Fruit fly (Drosophila melanogaster) whole organism, embryonic: ENCODE measurements around the gene CG10570.
A peak's percentile ranks its signal among the peaks of the same experiment; 100 is the strongest.

Experiments
- Antp ChIP-seq: fragments of 200-800 bp; sonication (Bioruptor generic); optimal IDR thresholded peaks from 3 replicates; lab custom pipeline; 2016; ENCODE audit warnings: missing biosample characterization, missing genetic modification characterization
- Atf3 ChIP-seq: fragments of 200-800 bp; sonication (Bioruptor generic); optimal IDR thresholded peaks from 3 replicates; lab custom pipeline; 2016; ENCODE audit warnings: missing biosample characterization, missing genetic modification characterization
- CG10959 ChIP-seq: fragments of 200-800 bp; sonication (Bioruptor generic); IDR thresholded peaks from 2 replicates; pipeline ENCODE4 v1.3.6; 2022; ENCODE audit warnings: missing biosample characterization, missing genetic modification characterization
- CG12219 ChIP-seq: fragments of 200-800 bp; sonication (Bioruptor generic); optimal IDR thresholded peaks from 3 replicates; lab custom pipeline; 2018; ENCODE audit warnings: missing biosample characterization, mild to moderate bottlenecking, missing genetic modification characterization
- CG13123 ChIP-seq: fragments of 200-800 bp; sonication (Bioruptor generic); optimal IDR thresholded peaks from 2 replicates; lab custom pipeline; 2016; ENCODE audit warnings: missing biosample characterization, missing genetic modification characterization
- CG13624 ChIP-seq: fragments of 200-800 bp; sonication (Bioruptor generic); optimal IDR thresholded peaks from 2 replicates; lab custom pipeline; 2016; ENCODE audit warnings: missing biosample characterization, missing genetic modification characterization
- CG1602 ChIP-seq: fragments of 200-800 bp; sonication (Bioruptor generic); optimal IDR thresholded peaks from 3 replicates; lab custom pipeline; 2016; ENCODE audit warnings: missing biosample characterization, missing genetic modification characterization
- CG1603 ChIP-seq: fragments of 200-800 bp; sonication (Bioruptor generic); optimal IDR thresholded peaks from 2 replicates; lab custom pipeline; 2019; ENCODE audit warnings: missing biosample characterization, mild to moderate bottlenecking, missing genetic modification characterization, moderate library complexity
- CG18262 ChIP-seq: fragments of 200-800 bp; optimal IDR thresholded peaks from 3 replicates; lab custom pipeline; 2019; ENCODE audit warnings: missing biosample characterization, mild to moderate bottlenecking, missing genetic modification characterization, moderate library complexity
- CG1832 ChIP-seq: fragments of 200-800 bp; sonication (Bioruptor generic); optimal IDR thresholded peaks from 2 replicates; lab custom pipeline; 2017; ENCODE audit warnings: missing biosample characterization, mild to moderate bottlenecking, missing genetic modification characterization, inconsistent platforms
- CG3163 ChIP-seq: fragments of 200-800 bp; sonication (Bioruptor generic); optimal IDR thresholded peaks from 3 replicates; lab custom pipeline; 2016; ENCODE audit warnings: missing biosample characterization, missing genetic modification characterization
- CG3726 ChIP-seq: fragments of 200-800 bp; sonication (Bioruptor generic); IDR thresholded peaks from 3 replicates; pipeline ENCODE4, ENCODE4 v1.3.6; 2022; ENCODE audit warnings: missing biosample characterization, missing genetic modification characterization
- CG4707 ChIP-seq: fragments of 200-800 bp; sonication (Bioruptor generic); optimal IDR thresholded peaks from 2 replicates; lab custom pipeline; 2018; ENCODE audit warnings: missing biosample characterization, mild to moderate bottlenecking, missing genetic modification characterization, moderate library complexity
- CG6683 ChIP-seq: fragments of 200-800 bp; sonication (Bioruptor generic); optimal IDR thresholded peaks from 2 replicates; lab custom pipeline; 2017; ENCODE audit warnings: missing biosample characterization, mild to moderate bottlenecking, missing genetic modification characterization, missing genetic modification reagents
- CG8281 ChIP-seq: fragments of 200-800 bp; sonication (Bioruptor generic); optimal IDR thresholded peaks from 2 replicates; lab custom pipeline; 2018; ENCODE audit warnings: missing biosample characterization, mild to moderate bottlenecking, missing genetic modification characterization, moderate library complexity
- CG8359 ChIP-seq: fragments of 200-800 bp; sonication (Bioruptor generic); optimal IDR thresholded peaks from 2 replicates; lab custom pipeline; 2017; ENCODE audit warnings: missing biosample characterization, mild to moderate bottlenecking, missing genetic modification characterization, borderline replicate concordance
- CG9932 ChIP-seq: fragments of 200-800 bp; sonication (Bioruptor generic); IDR thresholded peaks from 2 replicates; pipeline ENCODE4 v1.3.6; 2022; ENCODE audit warnings: missing biosample characterization, missing genetic modification characterization
- D ChIP-seq, 2 experiments: fragments of 200-800 bp in 1 of 2; fragments of >200 bp in 1 of 2; sonication (Bioruptor generic) in 1 of 2; optimal IDR thresholded peaks; 2 replicates in 1 of 2; 3 replicates in 1 of 2; lab custom pipeline; 2017; ENCODE audit warnings: mild to moderate bottlenecking in 1 of 2, missing biosample characterization in 1 of 2, missing genetic modification characterization in 1 of 2, missing genetic modification reagents in 1 of 2
- Dbx ChIP-seq: fragments of 200-800 bp; sonication (Bioruptor generic); IDR thresholded peaks from 3 replicates; pipeline ENCODE4 v1.3.6; 2022; ENCODE audit warnings: missing biosample characterization, missing genetic modification characterization
- Doc2 ChIP-seq: fragments of 200-800 bp; sonication (Bioruptor generic); IDR thresholded peaks from 2 replicates; pipeline ENCODE4 v1.3.6; 2022; ENCODE audit warnings: missing biosample characterization, missing genetic modification characterization
- Doc3 ChIP-seq: fragments of 200-800 bp; sonication (Bioruptor generic); IDR thresholded peaks from 3 replicates; pipeline ENCODE4 v1.3.6; 2022; ENCODE audit warnings: missing biosample characterization, missing genetic modification characterization; ENCODE audit not compliant: partially characterized antibody
- Fer3 ChIP-seq: fragments of 200-800 bp; sonication (Bioruptor generic); optimal IDR thresholded peaks from 2 replicates; lab custom pipeline; 2018; ENCODE audit warnings: missing biosample characterization, mild to moderate bottlenecking, missing genetic modification characterization, moderate library complexity
- GATAe ChIP-seq: fragments of 200-800 bp; sonication (Bioruptor generic); conservative IDR thresholded peaks from 2 replicates; pipeline ENCODE4 v1.3.6; 2022; ENCODE audit warnings: missing biosample characterization, missing genetic modification characterization
- Hand ChIP-seq: fragments of 200-800 bp; sonication (Bioruptor generic); optimal IDR thresholded peaks from 2 replicates; lab custom pipeline; 2017; ENCODE audit warnings: mild to moderate bottlenecking, missing biosample characterization, missing genetic modification reagents, missing genetic modification characterization
- NK7.1 ChIP-seq: fragments of 200-800 bp; sonication (Bioruptor generic); optimal IDR thresholded peaks from 3 replicates; lab custom pipeline; 2016; ENCODE audit warnings: missing biosample characterization, missing genetic modification characterization
- Poxn ChIP-seq: fragments of 200-800 bp; sonication (Bioruptor generic); IDR thresholded peaks from 2 replicates; pipeline ENCODE4 v1.3.6; 2022; ENCODE audit warnings: missing biosample characterization, missing genetic modification characterization
- Scr ChIP-seq: fragments of 200-800 bp; sonication (Bioruptor generic); IDR thresholded peaks from 2 replicates; pipeline ENCODE4 v1.3.6; 2022; ENCODE audit warnings: missing biosample characterization, missing genetic modification characterization; ENCODE audit not compliant: partially characterized antibody
- Sox100B ChIP-seq: fragments of 200-800 bp; sonication (Bioruptor generic); optimal IDR thresholded peaks from 3 replicates; lab custom pipeline; 2018; ENCODE audit warnings: missing biosample characterization, mild to moderate bottlenecking, missing genetic modification characterization
- Taf1 ChIP-seq: fragments of 200-800 bp; sonication (Bioruptor generic); IDR thresholded peaks from 2 replicates; pipeline ENCODE4 v1.3.6; 2022; ENCODE audit warnings: missing biosample characterization, missing genetic modification characterization
- cad ChIP-seq: fragments of >200 bp; optimal IDR thresholded peaks from 2 replicates; lab custom pipeline; 2017; ENCODE audit warnings: missing biosample characterization, missing genetic modification characterization
- cato ChIP-seq: fragments of 200-800 bp; sonication (Bioruptor generic); optimal IDR thresholded peaks from 2 replicates; lab custom pipeline; 2016; ENCODE audit warnings: missing biosample characterization, missing genetic modification characterization, borderline replicate concordance
- danr ChIP-seq: fragments of 200-800 bp; sonication (Bioruptor generic); IDR thresholded peaks from 2 replicates; pipeline ENCODE4 v1.3.6; 2022; ENCODE audit warnings: missing biosample characterization, missing genetic modification characterization
- dysf ChIP-seq: fragments of 200-800 bp; sonication (Bioruptor generic); IDR thresholded peaks from 3 replicates; pipeline ENCODE4 v1.3.6; 2022; ENCODE audit warnings: missing biosample characterization, missing genetic modification characterization
- ems ChIP-seq: fragments of 200-800 bp; sonication (Bioruptor generic); optimal IDR thresholded peaks from 3 replicates; lab custom pipeline; 2016; ENCODE audit warnings: missing biosample characterization, missing genetic modification characterization
- fd64A ChIP-seq: fragments of 200-800 bp; sonication (Bioruptor generic); optimal IDR thresholded peaks from 3 replicates; lab custom pipeline; 2018; ENCODE audit warnings: missing biosample characterization, mild to moderate bottlenecking, missing genetic modification characterization
- ftz-f1 ChIP-seq: fragments of 200-800 bp; sonication (Bioruptor generic); optimal IDR thresholded peaks from 2 replicates; lab custom pipeline; 2016; ENCODE audit warnings: missing biosample characterization, missing genetic modification characterization
- fu2 ChIP-seq: fragments of 200-800 bp; sonication (Bioruptor generic); optimal IDR thresholded peaks from 2 replicates; lab custom pipeline; 2016; ENCODE audit warnings: missing biosample characterization, missing genetic modification characterization
- gce ChIP-seq: fragments of 200-800 bp; sonication (Bioruptor generic); IDR thresholded peaks from 3 replicates; pipeline ENCODE4 v1.3.6; 2022; ENCODE audit warnings: missing biosample characterization, missing genetic modification characterization
- gsb ChIP-seq: fragments of 200-800 bp; sonication (Bioruptor generic); IDR thresholded peaks from 2 replicates; pipeline ENCODE4 v1.3.6; 2022; ENCODE audit warnings: missing biosample characterization, missing genetic modification characterization
- kah ChIP-seq: fragments of 200-800 bp; sonication (Bioruptor generic); optimal IDR thresholded peaks from 2 replicates; lab custom pipeline; 2018; ENCODE audit warnings: missing biosample characterization, mild to moderate bottlenecking, missing genetic modification characterization
- p53 ChIP-seq: fragments of 200-800 bp; sonication (Bioruptor generic); optimal IDR thresholded peaks from 2 replicates; lab custom pipeline; 2016; ENCODE audit warnings: missing biosample characterization, missing genetic modification characterization
- phol ChIP-seq: fragments of 200-800 bp; sonication (Bioruptor generic); optimal IDR thresholded peaks from 3 replicates; lab custom pipeline; 2018; ENCODE audit warnings: missing biosample characterization, mild to moderate bottlenecking, missing genetic modification characterization, moderate library complexity
- stwl ChIP-seq: fragments of 200-800 bp; sonication (Bioruptor generic); optimal IDR thresholded peaks from 3 replicates; lab custom pipeline; 2018; ENCODE audit warnings: missing biosample characterization, mild to moderate bottlenecking, missing genetic modification characterization, moderate library complexity
- tna ChIP-seq: fragments of 200-800 bp; sonication (Bioruptor generic); IDR thresholded peaks from 2 replicates; pipeline ENCODE4 v1.3.6; 2022; ENCODE audit warnings: missing biosample characterization, missing genetic modification characterization; ENCODE audit not compliant: partially characterized antibody
- trh ChIP-seq: fragments of 200-800 bp; sonication (Bioruptor generic); optimal IDR thresholded peaks from 2 replicates; lab custom pipeline; 2016; ENCODE audit warnings: missing biosample characterization, missing genetic modification characterization
- wek ChIP-seq: fragments of 200-800 bp; sonication (Bioruptor generic); optimal IDR thresholded peaks from 3 replicates; lab custom pipeline; 2018; ENCODE audit warnings: missing biosample characterization, mild to moderate bottlenecking, missing genetic modification characterization, moderate library complexity
- wor ChIP-seq: fragments of 200-800 bp; sonication (Bioruptor generic); IDR thresholded peaks from 2 replicates; pipeline ENCODE4 v1.3.6; 2022; ENCODE audit warnings: missing biosample characterization, missing genetic modification characterization
- yki ChIP-seq: fragments of >200 bp; optimal IDR thresholded peaks from 3 replicates; lab custom pipeline; 2018

CG10570 gene

dm6 chr2L:18830587-18831528, 19.8 kb upstream of the CG10570 start, which contains the start of the genes CG17597 and ScpX (continued):
- no peak for TF ChIP-seq fd64A (GFP tag; lab: Kevin White, UChicago)
- no peak for TF ChIP-seq CG8359 (GFP tag; lab: Kevin White, UChicago)
- TF ChIP-seq stwl (tag; lab: Kevin White, UChicago) = peak; percentile 94
- TF ChIP-seq tna (GFP tag; lab: Robert Waterston, UW) = peak; percentile 89
- TF ChIP-seq Fer3 (tag; lab: Kevin White, UChicago) = peak; percentile 48
- no peak for TF ChIP-seq CG3163 (GFP tag; lab: Kevin White, UChicago)
- no peak for TF ChIP-seq trh
- TF ChIP-seq dysf (GFP tag; lab: Robert Waterston, UW) = no peak; the same call in 2 of the 3 replicates
- TF ChIP-seq CG18262 (tag; lab: Kevin White, UChicago) = peak; percentile 63
- TF ChIP-seq CG12219 (GFP tag; lab: Kevin White, UChicago) = peak; percentile 50
- no peak for TF ChIP-seq D (optimal IDR thresholded peaks at IDR 0.05; lab: Kevin White, UChicago)
- peak; percentile 7 for TF ChIP-seq D (GFP tag; optimal IDR thresholded peaks at IDR 0.05; lab: Kevin White, UChicago)
- peak; percentile 61; the same call in 2 of the 3 replicates for TF ChIP-seq Dbx
- TF ChIP-seq CG1602 (GFP tag; lab: Kevin White, UChicago) = peak; percentile 65
- TF ChIP-seq danr (GFP tag; lab: Robert Waterston, UW) = 0 out of 2 replicates have a peak, but pooled peaks have one; percentile 36
- peak; percentile 71 for TF ChIP-seq ems (GFP tag; lab: Kevin White, UChicago)
- TF ChIP-seq kah (GFP tag; lab: Kevin White, UChicago) = peak; percentile 99
- TF ChIP-seq Taf1 (GFP tag; lab: Robert Waterston, UW) = no peak
- TF ChIP-seq CG9932 (GFP tag; lab: Robert Waterston, UW) = peak; percentile 61
- TF ChIP-seq Scr (GFP tag; lab: Robert Waterston, UW) = peak; percentile 76
- no peak for TF ChIP-seq Hand (GFP tag; lab: Kevin White, UChicago)
- peak; percentile 41 for TF ChIP-seq fu2 (GFP tag; lab: Kevin White, UChicago)
- no peak; the same call in 1 of the 2 replicates for TF ChIP-seq CG10959 (GFP tag; lab: Robert Waterston, UW)
- TF ChIP-seq wek (GFP tag; lab: Kevin White, UChicago) = no peak
- no peak for TF ChIP-seq Doc2 (GFP tag; lab: Robert Waterston, UW)
- TF ChIP-seq CG13123 (GFP tag; lab: Kevin White, UChicago) = no peak
- TF ChIP-seq CG1832 (GFP tag; lab: Kevin White, UChicago) = no peak
- no peak for TF ChIP-seq Poxn (GFP tag; lab: Robert Waterston, UW)
- TF ChIP-seq CG6683 = no peak
- no peak; the same call in 2 of the 3 replicates for TF ChIP-seq gce (GFP tag; lab: Robert Waterston, UW)
- peak; percentile 53 for TF ChIP-seq Antp
- peak; percentile 55 for TF ChIP-seq Atf3 (GFP tag; lab: Kevin White, UChicago)
- peak; percentile 34 for TF ChIP-seq CG8281 (tag; lab: Kevin White, UChicago)
- peak; percentile 82 for TF ChIP-seq cad (GFP tag; lab: Kevin White, UChicago)
- peak; percentile 28 for TF ChIP-seq p53 (GFP tag; lab: Kevin White, UChicago)
- no peak for TF ChIP-seq CG4707 (GFP tag; lab: Kevin White, UChicago)
- TF ChIP-seq CG3726 (GFP tag; lab: Robert Waterston, UW) = no peak
- TF ChIP-seq gsb (GFP tag; lab: Robert Waterston, UW) = no peak
- TF ChIP-seq CG13624 (GFP tag; lab: Kevin White, UChicago) = peak; percentile 65
- TF ChIP-seq wor (GFP tag; lab: Robert Waterston, UW) = 0 out of 2 replicates have a peak, but pooled peaks have one; percentile 21
- TF ChIP-seq CG1603 (tag; lab: Kevin White, UChicago) = peak; percentile 45
- TF ChIP-seq cato (GFP tag; lab: Kevin White, UChicago) = peak; percentile 15
- peak; percentile 54 for TF ChIP-seq Sox100B (GFP tag; lab: Kevin White, UChicago)
- peak; percentile 78 for TF ChIP-seq Doc3
- peak; percentile 67 for TF ChIP-seq phol (tag; lab: Kevin White, UChicago)
- TF ChIP-seq yki (lab: Kevin White, UChicago) = no peak
- no peak for TF ChIP-seq ftz-f1 (GFP tag; lab: Kevin White, UChicago)
- TF ChIP-seq GATAe (GFP tag; lab: Robert Waterston, UW) = peak; percentile 80
- TF ChIP-seq NK7.1 = no peak
